Fruit fly (Drosophila melanogaster) whole organism, pupa: ENCODE measurements around the gene salr.

Source experiments
- CG10348 ChIP-seq: fragments of 200-800 bp; sonication (Bioruptor generic); IDR thresholded peaks from 2 replicates; pipeline ENCODE4 v1.3.6; 2022; ENCODE audit warnings: missing biosample characterization, missing genetic modification characterization
- CG12605 ChIP-seq: fragments of 200-800 bp; sonication (Bioruptor generic); IDR thresholded peaks from 2 replicates; pipeline ENCODE4 v1.3.6; 2022; ENCODE audit warnings: missing biosample characterization, missing genetic modification characterization
- CG13204 ChIP-seq: fragments of 200-800 bp; sonication (Bioruptor generic); optimal IDR thresholded peaks from 2 replicates; lab custom pipeline; 2018; ENCODE audit warnings: missing biosample characterization, mild to moderate bottlenecking, missing genetic modification characterization, moderate library complexity
- CG14655 ChIP-seq: fragments of 200-800 bp; sonication (Bioruptor generic); optimal IDR thresholded peaks from 3 replicates; lab custom pipeline; 2017; ENCODE audit warnings: mild to moderate bottlenecking, missing biosample characterization, missing genetic modification reagents, missing genetic modification characterization
- CG15710 ChIP-seq: fragments of 200-800 bp; sonication (Bioruptor generic); optimal IDR thresholded peaks from 2 replicates; lab custom pipeline; 2018; ENCODE audit warnings: missing biosample characterization, mild to moderate bottlenecking, missing genetic modification characterization, moderate library complexity
- CG17806 ChIP-seq: fragments of 200-800 bp; sonication (Bioruptor generic); optimal IDR thresholded peaks from 2 replicates; lab custom pipeline; 2018; ENCODE audit warnings: missing biosample characterization, mild to moderate bottlenecking, missing genetic modification characterization, moderate library complexity
- CG32121 ChIP-seq: fragments of 200-800 bp; sonication (Bioruptor generic); IDR thresholded peaks from 2 replicates; pipeline ENCODE4 v1.3.6; 2022; ENCODE audit warnings: missing biosample characterization, missing genetic modification characterization
- CG34367 ChIP-seq: fragments of 200-800 bp; sonication (Bioruptor generic); optimal IDR thresholded peaks from 2 replicates; lab custom pipeline; 2018; ENCODE audit warnings: missing biosample characterization, mild to moderate bottlenecking, missing genetic modification characterization
- CG4496 ChIP-seq: fragments of 200-800 bp; sonication (Bioruptor generic); IDR thresholded peaks from 3 replicates; pipeline ENCODE4 v1.3.6; 2022; ENCODE audit warnings: missing biosample characterization, missing genetic modification characterization
- CG8159 ChIP-seq: fragments of 200-800 bp; sonication (Bioruptor generic); optimal IDR thresholded peaks from 3 replicates; lab custom pipeline; 2018; ENCODE audit warnings: missing biosample characterization, mild to moderate bottlenecking, missing genetic modification characterization, moderate library complexity
- CG8301 ChIP-seq: fragments of 200-800 bp; sonication (Bioruptor generic); optimal IDR thresholded peaks from 2 replicates; lab custom pipeline; 2018; ENCODE audit warnings: missing biosample characterization, mild to moderate bottlenecking, missing genetic modification characterization
- CG9948 ChIP-seq: fragments of 200-800 bp; sonication (Bioruptor generic); optimal IDR thresholded peaks from 2 replicates; lab custom pipeline; 2018; ENCODE audit warnings: missing biosample characterization, mild to moderate bottlenecking, missing genetic modification characterization, moderate library complexity
- D1 ChIP-seq: fragments of 200-800 bp; sonication (Bioruptor generic); optimal IDR thresholded peaks from 2 replicates; lab custom pipeline; 2018; ENCODE audit warnings: missing biosample characterization, mild to moderate bottlenecking, missing genetic modification characterization, moderate library complexity
- EcR ChIP-seq: fragments of 200-800 bp; sonication (Bioruptor generic); optimal IDR thresholded peaks from 3 replicates; lab custom pipeline; 2019; ENCODE audit warnings: missing biosample characterization, missing genetic modification characterization, mild to moderate bottlenecking, moderate library complexity, missing genetic modification reagents
- Ets98B ChIP-seq: fragments of 200-800 bp; sonication (Bioruptor generic); IDR thresholded peaks from 2 replicates; pipeline ENCODE4 v1.3.6; 2022; ENCODE audit warnings: missing biosample characterization, missing genetic modification characterization
- Pif1A ChIP-seq: fragments of 200-800 bp; sonication (Bioruptor generic); optimal IDR thresholded peaks from 3 replicates; lab custom pipeline; 2016; ENCODE audit warnings: missing biosample characterization, missing genetic modification characterization
- Pif1B ChIP-seq: fragments of 200-800 bp; sonication (Bioruptor generic); optimal IDR thresholded peaks from 3 replicates; lab custom pipeline; 2016; ENCODE audit warnings: missing biosample characterization, missing genetic modification characterization
- Snoo ChIP-seq: fragments of 200-800 bp; sonication (Bioruptor generic); optimal IDR thresholded peaks from 3 replicates; lab custom pipeline; 2017; ENCODE audit warnings: missing biosample characterization, mild to moderate bottlenecking, missing genetic modification characterization, inconsistent platforms
- fd96Ca ChIP-seq: fragments of 200-800 bp; sonication (Bioruptor generic); IDR thresholded peaks from 3 replicates; pipeline ENCODE4 v1.3.6; 2022; ENCODE audit warnings: missing biosample characterization, missing genetic modification characterization
- gl ChIP-seq: fragments of 200-800 bp; sonication (Bioruptor generic); optimal IDR thresholded peaks from 2 replicates; lab custom pipeline; 2018; ENCODE audit warnings: missing biosample characterization, mild to moderate bottlenecking, missing genetic modification characterization
- rn ChIP-seq: fragments of 200-800 bp; sonication (Bioruptor generic); IDR thresholded peaks from 2 replicates; pipeline ENCODE4 v1.3.6; 2022; ENCODE audit warnings: missing biosample characterization, missing genetic modification characterization

salr gene

DNA sequence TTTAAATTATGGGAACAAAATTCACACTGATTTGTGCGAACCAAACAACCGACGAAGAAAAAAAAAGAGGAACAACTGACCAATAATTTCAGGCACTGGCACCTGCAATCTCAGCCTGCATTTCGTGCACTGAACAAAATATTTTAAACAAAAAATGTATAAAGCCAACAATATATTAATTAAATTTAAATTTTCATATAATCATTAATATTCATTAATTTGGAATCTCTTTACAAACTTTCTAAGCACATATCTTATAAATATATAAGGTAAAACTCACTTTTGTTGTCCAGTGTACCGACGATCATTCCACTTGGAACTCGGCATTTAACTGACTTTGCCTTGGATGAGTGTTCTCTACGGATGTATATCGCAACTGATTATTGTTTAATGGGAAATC is 36.6 kb upstream of the salr start:
- TF ChIP-seq rn (GFP tag; lab: Robert Waterston, UW) (no peak), D1 (tag; lab: Kevin White, UChicago) (no peak), CG10348 (GFP tag; lab: Robert Waterston, UW) (no peak), Snoo (tag; lab: Kevin White, UChicago) (no peak), CG34367 (tag; lab: Kevin White, UChicago) (no peak), CG12605 (GFP tag; lab: Robert Waterston, UW) (no peak), EcR (GFP tag; lab: Kevin White, UChicago) (no peak), fd96Ca (GFP tag; lab: Robert Waterston, UW) (no peak), CG4496 (GFP tag; lab: Robert Waterston, UW) (no peak), CG14655 (peak; percentile 19), CG13204 (GFP tag; lab: Kevin White, UChicago) (no peak), Pif1A (GFP tag; lab: Kevin White, UChicago) (no peak), gl (no peak), CG17806 (tag; lab: Kevin White, UChicago) (peak; percentile 33), Pif1B (GFP tag; lab: Kevin White, UChicago) (no peak), CG8301 (tag; lab: Kevin White, UChicago) (peak; percentile 11), CG9948 (tag; lab: Kevin White, UChicago) (peak; percentile 31), CG15710 (tag; lab: Kevin White, UChicago) (peak; percentile 15), Ets98B (GFP tag; lab: Robert Waterston, UW) (no peak), CG8159 (tag; lab: Kevin White, UChicago) (peak; percentile 40), CG32121 (GFP tag; lab: Robert Waterston, UW) (no peak)

DNA sequence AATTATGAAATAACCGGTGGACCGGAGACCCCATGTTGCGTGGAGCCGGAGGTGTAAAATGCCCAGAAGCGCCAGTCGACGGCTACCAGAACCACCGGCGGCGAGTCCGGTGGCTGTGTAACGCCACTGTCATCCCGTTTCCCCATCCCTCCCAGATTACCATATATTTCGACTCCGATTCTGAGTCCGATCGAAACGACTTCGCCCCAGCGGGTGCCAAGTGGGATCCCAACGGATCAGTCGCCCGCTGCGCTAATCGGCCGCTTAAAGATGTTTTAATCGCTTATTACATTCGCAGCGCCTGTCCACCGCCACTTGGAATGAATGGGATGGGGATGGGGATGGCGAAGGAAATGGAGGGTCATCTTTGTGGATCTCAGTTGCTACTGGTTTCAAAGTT is 35.9 kb upstream of the salr start:
- no peak for TF ChIP-seq CG34367 (tag; lab: Kevin White, UChicago)
- TF ChIP-seq CG10348 (GFP tag; lab: Robert Waterston, UW) = no peak
- TF ChIP-seq CG13204 (GFP tag; lab: Kevin White, UChicago) = no peak
- no peak for TF ChIP-seq CG9948 (tag; lab: Kevin White, UChicago)
- TF ChIP-seq Snoo (tag; lab: Kevin White, UChicago) = no peak

DNA sequence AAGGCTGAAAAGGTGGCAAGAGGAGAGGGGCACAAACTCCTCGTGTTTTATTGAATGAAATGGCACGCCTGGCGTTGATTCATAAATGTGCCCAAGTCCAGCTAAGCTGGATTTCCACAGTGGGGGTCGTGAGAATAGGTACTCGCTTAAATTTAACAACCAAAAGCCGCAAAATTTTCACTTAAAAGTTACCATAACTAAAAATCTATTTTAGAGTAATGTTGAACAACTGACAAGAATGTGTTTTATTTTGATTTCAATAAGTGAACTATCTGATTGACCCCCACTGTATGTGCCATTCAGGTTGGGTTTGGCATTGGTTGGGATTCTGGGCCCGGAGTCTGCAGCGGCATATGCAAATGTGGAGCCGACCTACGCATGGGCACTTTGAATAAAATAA is 34.8 kb upstream of the salr start:
- TF ChIP-seq CG10348 (GFP tag; lab: Robert Waterston, UW) (no peak), CG8159 (tag; lab: Kevin White, UChicago) (peak; percentile 94), EcR (GFP tag; lab: Kevin White, UChicago) (peak; percentile 18), CG14655 (peak; percentile 95), CG8301 (tag; lab: Kevin White, UChicago) (peak; percentile 94), rn (GFP tag; lab: Robert Waterston, UW) (peak; percentile 89), CG9948 (tag; lab: Kevin White, UChicago) (peak; percentile 96), CG17806 (tag; lab: Kevin White, UChicago) (peak; percentile 95), Snoo (tag; lab: Kevin White, UChicago) (peak; percentile 91), Pif1A (GFP tag; lab: Kevin White, UChicago) (peak; percentile 96), CG4496 (GFP tag; lab: Robert Waterston, UW) (peak; percentile 97), CG15710 (tag; lab: Kevin White, UChicago) (peak; percentile 96), gl (peak; percentile 93), Pif1B (GFP tag; lab: Kevin White, UChicago) (peak; percentile 95), CG34367 (tag; lab: Kevin White, UChicago) (peak; percentile 96), Ets98B (GFP tag; lab: Robert Waterston, UW) (peak; percentile 96), fd96Ca (GFP tag; lab: Robert Waterston, UW) (peak; percentile 95), CG32121 (GFP tag; lab: Robert Waterston, UW) (peak; percentile 91), CG13204 (GFP tag; lab: Kevin White, UChicago) (peak; percentile 87), CG12605 (GFP tag; lab: Robert Waterston, UW) (peak; percentile 94), D1 (tag; lab: Kevin White, UChicago) (peak; percentile 86)

DNA sequence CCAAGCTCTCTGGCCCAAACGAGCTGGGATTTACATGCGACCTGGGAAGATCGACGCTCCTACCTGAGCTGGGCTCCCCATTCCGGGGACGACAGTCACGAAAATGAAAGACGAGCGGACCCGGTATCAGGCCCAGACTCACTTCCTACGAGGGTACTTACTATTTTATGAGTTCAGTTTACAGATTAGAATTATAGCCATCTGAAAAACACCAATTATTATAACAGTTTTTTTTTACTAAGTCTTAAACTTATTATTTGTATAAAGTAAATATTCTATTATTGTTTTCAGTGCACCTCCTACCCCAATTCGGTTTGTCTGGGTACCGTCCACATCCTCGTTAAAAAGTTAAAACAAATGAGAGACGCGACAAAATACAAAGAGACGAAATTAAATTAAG is 32.3 kb upstream of the salr start:
- TF ChIP-seq CG34367 (tag; lab: Kevin White, UChicago) (no peak), CG15710 (tag; lab: Kevin White, UChicago) (peak; percentile 14), CG13204 (GFP tag; lab: Kevin White, UChicago) (no peak), Snoo (tag; lab: Kevin White, UChicago) (peak; percentile 60), Pif1A (GFP tag; lab: Kevin White, UChicago) (peak; percentile 31), fd96Ca (GFP tag; lab: Robert Waterston, UW) (0 out of 3 replicates have a peak, but pooled peaks have one; percentile 9), CG8159 (tag; lab: Kevin White, UChicago) (peak; percentile 65), CG4496 (GFP tag; lab: Robert Waterston, UW) (0 out of 3 replicates have a peak, but pooled peaks have one; percentile 12), CG9948 (tag; lab: Kevin White, UChicago) (peak; percentile 8), CG10348 (GFP tag; lab: Robert Waterston, UW) (no peak), Pif1B (GFP tag; lab: Kevin White, UChicago) (peak; percentile 25), Ets98B (GFP tag; lab: Robert Waterston, UW) (no peak), CG17806 (tag; lab: Kevin White, UChicago) (peak; percentile 15), D1 (tag; lab: Kevin White, UChicago) (no peak)

DNA sequence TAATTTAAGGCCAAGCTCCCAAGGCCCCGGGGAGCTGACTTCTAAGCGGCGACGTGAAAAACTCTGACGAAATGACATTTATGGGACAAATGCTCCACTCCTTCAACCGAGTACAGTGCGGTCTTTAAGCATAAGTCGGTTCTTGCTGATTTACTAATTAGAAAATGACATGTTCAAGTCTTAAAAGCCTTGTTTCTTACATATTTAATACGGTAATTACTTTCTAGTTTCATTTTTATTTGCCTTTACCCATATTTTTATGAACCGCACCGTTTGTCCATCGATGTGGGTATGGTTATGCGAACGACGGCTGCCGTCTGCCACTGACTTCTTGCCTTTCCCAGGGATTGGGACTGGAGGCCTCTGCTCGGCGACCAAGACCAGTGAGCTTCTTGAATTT is 30.3 kb upstream of the salr start:
- no peak for TF ChIP-seq rn (GFP tag; lab: Robert Waterston, UW)
- peak; percentile 37 for TF ChIP-seq Pif1A (GFP tag; lab: Kevin White, UChicago)
- TF ChIP-seq Pif1B (GFP tag; lab: Kevin White, UChicago) = no peak
- TF ChIP-seq CG32121 (GFP tag; lab: Robert Waterston, UW) = no peak
- no peak; the same call in 2 of the 3 replicates for TF ChIP-seq CG4496 (GFP tag; lab: Robert Waterston, UW)
- peak; percentile 43 for TF ChIP-seq CG14655
- TF ChIP-seq CG17806 (tag; lab: Kevin White, UChicago) = peak; percentile 15
- TF ChIP-seq CG8159 (tag; lab: Kevin White, UChicago) = peak; percentile 27
- TF ChIP-seq Snoo (tag; lab: Kevin White, UChicago) = peak; percentile 57
- TF ChIP-seq fd96Ca (GFP tag; lab: Robert Waterston, UW) = peak; percentile 40; the same call in 1 of the 3 replicates
- TF ChIP-seq D1 (tag; lab: Kevin White, UChicago) = no peak
- no peak for TF ChIP-seq CG9948 (tag; lab: Kevin White, UChicago)
- peak; percentile 38 for TF ChIP-seq CG8301 (tag; lab: Kevin White, UChicago)
- peak; percentile 41; the same call in 1 of the 2 replicates for TF ChIP-seq Ets98B (GFP tag; lab: Robert Waterston, UW)
- peak; percentile 6 for TF ChIP-seq CG34367 (tag; lab: Kevin White, UChicago)
- peak; percentile 18 for TF ChIP-seq CG15710 (tag; lab: Kevin White, UChicago)
- TF ChIP-seq CG13204 (GFP tag; lab: Kevin White, UChicago) = no peak
- TF ChIP-seq CG12605 (GFP tag; lab: Robert Waterston, UW) = no peak
- no peak for TF ChIP-seq EcR (GFP tag; lab: Kevin White, UChicago)
- no peak for TF ChIP-seq CG10348 (GFP tag; lab: Robert Waterston, UW)
- no peak for TF ChIP-seq gl
